Worm (Caenorhabditis elegans): ENCODE measurements around the gene slcf-2.

DNA sequence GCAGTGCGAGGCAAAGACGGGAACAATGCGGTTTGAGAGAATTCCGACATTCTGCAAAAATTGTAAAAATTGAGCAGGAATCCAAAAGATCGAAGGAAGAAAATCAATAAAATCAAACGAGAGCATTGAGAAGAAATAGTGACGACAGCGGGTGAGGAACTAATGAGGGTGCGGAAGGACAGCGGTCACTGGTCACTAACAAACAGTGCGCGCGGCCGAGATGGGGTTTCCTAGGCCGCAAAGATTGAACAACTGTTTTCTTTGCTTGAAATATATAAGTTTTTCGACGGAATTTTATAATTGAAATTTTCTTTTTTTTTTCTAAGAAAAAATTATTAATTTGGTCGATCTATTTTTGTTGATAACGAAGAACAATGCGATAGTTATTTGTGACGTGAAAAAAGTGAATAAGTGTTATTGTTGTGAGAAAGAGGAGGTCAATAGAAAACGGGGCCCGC is 17.9 kb downstream of the slcf-2 start, which contains the start of gene unc-78:
- TF ChIP-seq him-1 (tag; optimal IDR thresholded peaks at IDR 0.05): no peak
- TF ChIP-seq dao-5 (tag; optimal IDR thresholded peaks at IDR 0.05): no peak
- no peak for TF ChIP-seq W03F9.2 (tag; optimal IDR thresholded peaks at IDR 0.05)

Data from whole organism, L4/young adult.